Worm (Caenorhabditis elegans): ENCODE results near the gene set-22.

- TF ChIP-seq F13C5.2 (tag; optimal IDR thresholded peaks at IDR 0.05), result no peak
- no peak for TF ChIP-seq flt-1 (GFP tag; IDR thresholded peaks at IDR 0.05)
- TF ChIP-seq ama-1 (optimal IDR thresholded peaks at IDR 0.05), result no peak
- TF ChIP-seq hmbx-1 (tag; optimal IDR thresholded peaks at IDR 0.05), result no peak
- TF ChIP-seq scrt-1 (GFP tag; IDR thresholded peaks at IDR 0.05), result no peak
- no peak for TF ChIP-seq hnd-1 (tag; optimal IDR thresholded peaks at IDR 0.05)
- TF ChIP-seq tra-4 (tag; optimal IDR thresholded peaks at IDR 0.05), result no peak
- TF ChIP-seq ets-7 (tag; optimal IDR thresholded peaks at IDR 0.05), result no peak
- no peak for TF ChIP-seq tbx-11 (GFP tag; IDR thresholded peaks at IDR 0.05)
These were observed 26.6 kb downstream of the set-22 start, which contains the start of gene F22E12.3 for ce11 chrV:10463276-10463675.
